Worm (Caenorhabditis elegans) whole organism, late embryonic: ENCODE measurements around the gene rom-2.

Experiments
- ceh-9 ChIP-seq: sonication (generic microtip); optimal IDR thresholded peaks from 2 replicates; lab custom pipeline; 2016; ENCODE audit warnings: mild to moderate bottlenecking, missing genetic modification characterization, inconsistent platforms, missing compliant biosample characterization
- ets-4 ChIP-seq: sonication (generic microtip); optimal IDR thresholded peaks from 2 replicates; lab custom pipeline; 2016; ENCODE audit warnings: missing genetic modification characterization, missing compliant biosample characterization
- sdc-2 ChIP-seq: sonication (generic microtip); optimal IDR thresholded peaks from 2 replicates; lab custom pipeline; 2016; ENCODE audit warnings: missing genotype, missing genetic modification characterization, missing compliant biosample characterization

DNA sequence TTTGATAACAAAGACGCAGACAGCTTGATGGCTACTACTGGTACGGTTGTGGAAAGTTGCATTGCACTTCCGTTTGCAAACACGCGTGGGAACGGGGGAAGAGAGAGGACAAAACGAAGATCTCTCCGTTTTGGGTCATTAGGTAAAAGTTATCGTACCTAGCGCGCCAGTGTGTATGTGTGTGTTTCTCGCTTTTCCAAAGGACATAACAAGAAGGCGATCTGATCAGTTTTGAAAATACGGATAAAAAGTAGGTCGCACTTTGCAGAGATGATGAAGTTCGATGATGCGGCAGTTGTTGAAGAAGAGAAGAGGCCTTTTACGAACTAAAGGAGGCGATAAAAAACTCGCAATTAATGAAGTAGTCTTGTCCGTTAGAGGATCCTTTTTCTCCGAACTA is 49.6 kb upstream of the rom-2 start:
- no peak for TF ChIP-seq sdc-2 (tag; lab: Kevin White, UChicago)
- TF ChIP-seq ceh-9 (tag; lab: Kevin White, UChicago), result no peak
- TF ChIP-seq ets-4, result no peak
